Worm (Caenorhabditis elegans): ENCODE data around the gene F47B10.9.

F47B10.9 gene

DNA sequence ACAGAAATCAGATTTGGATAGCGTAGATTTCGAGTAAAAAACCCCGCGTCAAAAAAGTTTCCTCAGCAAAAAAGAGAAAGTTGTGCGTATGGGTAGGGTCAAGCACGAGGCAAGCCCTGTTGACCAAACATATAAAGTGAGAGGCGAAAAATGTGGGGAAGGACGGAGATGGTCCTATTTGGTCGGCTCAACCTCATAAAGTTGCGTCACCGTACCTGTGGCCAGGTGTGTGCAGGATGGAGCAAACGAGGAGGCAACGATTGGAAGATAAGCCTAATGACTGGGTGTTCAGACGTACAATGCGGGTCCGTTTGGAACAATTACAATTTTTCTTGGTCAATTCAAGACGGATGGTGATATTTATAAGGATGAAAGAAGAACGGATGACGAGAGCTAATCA lies 13.3 kb upstream of the F47B10.9 start:
- TF ChIP-seq dpl-1 (GFP tag; optimal IDR thresholded peaks at IDR 0.05): no peak
- TF ChIP-seq fkh-10 (GFP tag; optimal IDR thresholded peaks at IDR 0.05): no peak
- no peak for TF ChIP-seq sdz-12 (GFP tag; optimal IDR thresholded peaks at IDR 0.05)
- TF ChIP-seq lin-1 (GFP tag; IDR thresholded peaks at IDR 0.05): no peak
- TF ChIP-seq hlh-30 (tag; optimal IDR thresholded peaks at IDR 0.05; ENCODE audit: insufficient read depth): no peak
- no peak for TF ChIP-seq nhr-25 (tag; optimal IDR thresholded peaks at IDR 0.05; ENCODE audit: borderline replicate concordance, insufficient read depth)
- no peak for TF ChIP-seq nhr-41 (GFP tag; IDR thresholded peaks at IDR 0.05)
- TF ChIP-seq egl-27 (tag; optimal IDR thresholded peaks at IDR 0.05): no peak
- no peak for TF ChIP-seq lin-15B (tag; optimal IDR thresholded peaks at IDR 0.05)
- no peak for TF ChIP-seq mep-1 (tag; optimal IDR thresholded peaks at IDR 0.05)
- TF ChIP-seq zip-11 (GFP tag; IDR thresholded peaks at IDR 0.05): no peak
- TF ChIP-seq ZK546.5 (tag; optimal IDR thresholded peaks at IDR 0.05): no peak
- no peak for TF ChIP-seq zfp-2 (tag; optimal IDR thresholded peaks at IDR 0.05)
- no peak for TF ChIP-seq lin-13 (GFP tag; optimal IDR thresholded peaks at IDR 0.05)

DNA sequence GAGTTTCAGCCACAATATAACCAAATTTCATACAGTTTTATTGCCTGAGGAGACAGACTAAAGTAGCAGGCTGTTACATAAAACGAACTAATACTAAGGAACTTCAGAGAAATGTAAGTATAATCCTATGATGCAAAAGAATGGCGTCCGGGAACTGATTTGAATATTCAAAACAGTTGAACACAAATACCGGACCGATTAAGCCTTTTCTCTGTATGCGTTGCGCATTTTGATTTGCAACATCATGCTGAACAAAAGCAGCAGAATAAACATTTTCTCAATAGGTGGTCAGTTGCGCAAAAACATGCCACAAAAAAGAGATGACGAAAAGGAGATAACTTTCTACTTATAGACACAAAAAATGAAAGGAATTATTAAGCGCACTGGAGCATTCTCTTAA lies 10.2 kb upstream of the F47B10.9 start:
- peak in 1 of 2 experiments; percentile 95 for TF ChIP-seq unc-62 (GFP tag; optimal IDR thresholded peaks at IDR 0.05 in 1 of 2)
- no peak for TF ChIP-seq unc-62 (tag; optimal IDR thresholded peaks at IDR 0.05)
- no peak for TF ChIP-seq hif-1 (tag; optimal IDR thresholded peaks at IDR 0.05)

DNA sequence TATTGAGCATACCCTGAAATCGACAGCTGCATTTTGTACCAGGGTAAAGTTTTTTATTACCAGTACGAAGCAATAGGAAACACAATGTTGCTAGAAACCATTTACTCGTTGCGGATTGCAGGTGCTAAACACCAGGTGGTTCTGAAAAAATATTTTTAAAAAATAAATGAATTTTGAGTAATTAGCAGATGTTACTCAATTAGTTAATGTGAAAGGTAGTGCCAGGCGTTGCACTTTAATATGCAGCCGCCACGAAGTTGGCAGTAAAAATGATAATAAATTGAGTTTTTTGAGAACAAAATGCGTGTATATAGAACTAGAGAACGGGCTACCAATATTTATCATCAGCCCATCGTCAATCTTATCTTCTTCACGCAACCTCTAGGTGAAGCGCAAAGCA lies 5.7 kb upstream of the F47B10.9 start, which contains the start of gene nstp-9:
Gene nstp-9 (minus strand): TSS at position 101 of the 400 bp plus-strand sequence.
- TF ChIP-seq D1046.2 (GFP tag; IDR thresholded peaks at IDR 0.05) (no peak), unc-62 (GFP tag; optimal IDR thresholded peaks at IDR 0.05 in 1 of 2) (no peak), unc-62 (tag; optimal IDR thresholded peaks at IDR 0.05) (no peak), Y75B8A.6 (GFP tag; IDR thresholded peaks at IDR 0.05) (no peak), nhr-48 (tag; optimal IDR thresholded peaks at IDR 0.05) (no peak), zfp-3 (GFP tag; conservative IDR thresholded peaks at IDR 0.05) (no peak), dmd-9 (GFP tag; IDR thresholded peaks at IDR 0.05) (no peak), zip-2 (tag; optimal IDR thresholded peaks at IDR 0.05) (no peak), mdt-29 (GFP tag; IDR thresholded peaks at IDR 0.05) (no peak), ZK337.2 (GFP tag; IDR thresholded peaks at IDR 0.05) (no peak), ceh-82 (tag; optimal IDR thresholded peaks at IDR 0.05) (no peak), T26A8.4 (GFP tag; IDR thresholded peaks at IDR 0.05) (no peak), nhr-42 (GFP tag; IDR thresholded peaks at IDR 0.05) (no peak), php-3 (GFP tag; IDR thresholded peaks at IDR 0.05) (no peak), nhr-41 (GFP tag; IDR thresholded peaks at IDR 0.05) (no peak), unc-39 (tag; optimal IDR thresholded peaks at IDR 0.05) (no peak), snpc-4 (tag; optimal IDR thresholded peaks at IDR 0.05) (no peak), nhr-28 (tag; optimal IDR thresholded peaks at IDR 0.05) (no peak), nhr-102 (tag; optimal IDR thresholded peaks at IDR 0.05) (no peak), ceh-32 (tag; optimal IDR thresholded peaks at IDR 0.05; ENCODE audit: poor library complexity) (no peak), nhr-76 (tag; optimal IDR thresholded peaks at IDR 0.05) (no peak)

DNA sequence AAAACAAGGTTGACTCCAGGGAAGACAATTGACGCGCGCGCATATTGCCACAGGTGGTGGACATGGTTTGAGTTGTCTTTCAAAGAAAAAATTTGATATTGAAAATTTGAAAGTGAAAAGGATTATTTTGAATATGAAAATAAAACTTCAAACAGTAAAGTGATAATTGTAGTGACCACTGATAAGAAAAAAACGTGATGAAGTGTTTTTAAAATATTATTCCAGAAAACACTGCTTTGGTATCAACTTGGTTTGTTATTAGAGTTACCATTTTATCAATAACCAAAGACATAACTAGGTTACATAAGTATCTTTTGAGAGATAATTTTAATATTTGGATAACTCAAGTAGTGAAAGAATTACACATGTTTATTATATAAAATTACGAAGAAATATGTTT lies 2.3 kb upstream of the F47B10.9 start:
- TF ChIP-seq nhr-28 (tag; optimal IDR thresholded peaks at IDR 0.05) (peak; percentile 45), daf-8 (GFP tag; IDR thresholded peaks at IDR 0.05) (no peak), hif-1 (tag; optimal IDR thresholded peaks at IDR 0.05) (no peak), zag-1 (tag; optimal IDR thresholded peaks at IDR 0.05) (no peak), hlh-11 (tag; optimal IDR thresholded peaks at IDR 0.05) (peak; percentile 29), daf-19 (GFP tag; conservative IDR thresholded peaks at IDR 0.05) (no peak), skn-1 (tag; optimal IDR thresholded peaks at IDR 0.05) (no peak), dve-1 (tag; optimal IDR thresholded peaks at IDR 0.05; ENCODE audit: insufficient read depth) (peak; percentile 72), ama-1 (optimal IDR thresholded peaks at IDR 0.05) (no peak), sdz-12 (GFP tag; optimal IDR thresholded peaks at IDR 0.05) (no peak), nhr-48 (tag; optimal IDR thresholded peaks at IDR 0.05) (no peak), zip-2 (tag; optimal IDR thresholded peaks at IDR 0.05) (no peak), daf-16 (GFP tag; optimal IDR thresholded peaks at IDR 0.05) (no peak), daf-16 (tag; optimal IDR thresholded peaks at IDR 0.05) (peak; percentile 95), lin-38 (GFP tag; IDR thresholded peaks at IDR 0.05) (no peak), zfp-2 (tag; optimal IDR thresholded peaks at IDR 0.05) (no peak), spr-3 (GFP tag; optimal IDR thresholded peaks at IDR 0.05) (no peak)

All from whole organism, L4 larva.